Fruit fly (Drosophila melanogaster) whole organism, embryonic: ENCODE results near the gene CG15772.
A peak's percentile ranks its signal among the peaks of the same experiment; 100 is the strongest.

Source experiments
- CG10147 ChIP-seq: fragments of 200-800 bp; sonication (Bioruptor generic); optimal IDR thresholded peaks from 2 replicates; lab custom pipeline; 2019; ENCODE audit warnings: missing biosample characterization, mild to moderate bottlenecking, missing genetic modification characterization, moderate library complexity
- CG10366 ChIP-seq: fragments of 200-800 bp; sonication (Bioruptor generic); IDR thresholded peaks from 2 replicates; pipeline ENCODE4 v1.3.6; 2022; ENCODE audit warnings: missing biosample characterization, missing genetic modification characterization
- CG10462 ChIP-seq: fragments of 200-800 bp; sonication (Bioruptor generic); optimal IDR thresholded peaks from 2 replicates; lab custom pipeline; 2016; ENCODE audit warnings: missing biosample characterization, missing genetic modification characterization
- CG10565 ChIP-seq: fragments of 200-800 bp; sonication (Bioruptor generic); optimal IDR thresholded peaks from 3 replicates; lab custom pipeline; 2016; ENCODE audit warnings: missing biosample characterization, mild to moderate bottlenecking, missing genetic modification characterization
- CG12071 ChIP-seq: fragments of 200-800 bp; sonication (Bioruptor generic); optimal IDR thresholded peaks from 3 replicates; lab custom pipeline; 2018; ENCODE audit warnings: missing biosample characterization, mild to moderate bottlenecking, missing genetic modification characterization
- CG13123 ChIP-seq: fragments of 200-800 bp; sonication (Bioruptor generic); optimal IDR thresholded peaks from 2 replicates; lab custom pipeline; 2016; ENCODE audit warnings: missing biosample characterization, missing genetic modification characterization
- CG14860 ChIP-seq: fragments of 200-800 bp; sonication (Bioruptor generic); IDR thresholded peaks from 3 replicates; pipeline ENCODE4 v1.3.6; 2022; ENCODE audit warnings: missing biosample characterization, missing genetic modification characterization; ENCODE audit not compliant: partially characterized antibody
- CG15696 ChIP-seq: fragments of 200-800 bp; sonication (Bioruptor generic); optimal IDR thresholded peaks from 2 replicates; lab custom pipeline; 2019; ENCODE audit warnings: missing biosample characterization, mild to moderate bottlenecking, missing genetic modification characterization, moderate library complexity
- CG17612 ChIP-seq: fragments of 200-800 bp; sonication (Bioruptor generic); IDR thresholded peaks from 2 replicates; pipeline ENCODE4 v1.3.6; 2022; ENCODE audit warnings: missing biosample characterization, missing genetic modification characterization
- CG17802 ChIP-seq: fragments of 200-800 bp; sonication (Bioruptor generic); optimal IDR thresholded peaks from 2 replicates; lab custom pipeline; 2018; ENCODE audit warnings: missing biosample characterization, mild to moderate bottlenecking, missing genetic modification characterization, moderate library complexity
- CG2199 ChIP-seq: fragments of 200-800 bp; sonication (Bioruptor generic); IDR thresholded peaks from 3 replicates; pipeline ENCODE4 v1.3.6; 2022; ENCODE audit warnings: missing biosample characterization, missing genetic modification characterization
- CG3065 ChIP-seq: fragments of 200-800 bp; sonication (Bioruptor generic); optimal IDR thresholded peaks from 2 replicates; lab custom pipeline; 2016; ENCODE audit warnings: missing biosample characterization, missing genetic modification characterization
- CG3407 ChIP-seq: fragments of 200-800 bp; sonication (Bioruptor generic); optimal IDR thresholded peaks from 2 replicates; lab custom pipeline; 2018; ENCODE audit warnings: missing biosample characterization, mild to moderate bottlenecking, missing genetic modification characterization
- CG34224 ChIP-seq: fragments of 200-800 bp; sonication (Bioruptor generic); IDR thresholded peaks from 3 replicates; pipeline ENCODE4 v1.3.6; 2022; ENCODE audit warnings: missing biosample characterization, missing genetic modification characterization; ENCODE audit not compliant: partially characterized antibody
- CG3838 ChIP-seq: fragments of 200-800 bp; sonication (Bioruptor generic); optimal IDR thresholded peaks from 3 replicates; lab custom pipeline; 2016; ENCODE audit warnings: missing biosample characterization, missing genetic modification characterization
- CG6689 ChIP-seq: fragments of 200-800 bp; sonication (Bioruptor generic); IDR thresholded peaks from 2 replicates; pipeline ENCODE4 v1.3.6; 2022; ENCODE audit warnings: missing biosample characterization, missing genetic modification characterization
- CG8290 ChIP-seq, 3 experiments: fragments of 200-800 bp; sonication (Bioruptor generic); optimal IDR thresholded peaks; 2 replicates each; lab custom pipeline; 2016 to 2019; ENCODE audit warnings: missing biosample characterization in 3 of 3, missing genetic modification characterization in 3 of 3, mild to moderate bottlenecking in 2 of 3, moderate library complexity in 1 of 3
- CG8359 ChIP-seq: fragments of 200-800 bp; sonication (Bioruptor generic); optimal IDR thresholded peaks from 2 replicates; lab custom pipeline; 2017; ENCODE audit warnings: missing biosample characterization, mild to moderate bottlenecking, missing genetic modification characterization, borderline replicate concordance
- Dfd ChIP-seq, 2 experiments: fragments of >200 bp; optimal IDR thresholded peaks; 2 replicates each; lab custom pipeline; 2017; ENCODE audit warnings: missing biosample characterization in 2 of 2, missing genetic modification characterization in 2 of 2
- Doc2 ChIP-seq: fragments of 200-800 bp; sonication (Bioruptor generic); IDR thresholded peaks from 2 replicates; pipeline ENCODE4 v1.3.6; 2022; ENCODE audit warnings: missing biosample characterization, missing genetic modification characterization
- Dp ChIP-seq: fragments of 200-800 bp; sonication (Bioruptor generic); optimal IDR thresholded peaks from 2 replicates; lab custom pipeline; 2018; ENCODE audit warnings: missing biosample characterization, mild to moderate bottlenecking, missing genetic modification characterization, moderate library complexity
- ERR ChIP-seq: fragments of 200-800 bp; sonication (Bioruptor generic); optimal IDR thresholded peaks from 2 replicates; lab custom pipeline; 2016; ENCODE audit warnings: missing biosample characterization, missing genetic modification characterization
- Hey ChIP-seq: fragments of 200-800 bp; sonication (Bioruptor generic); optimal IDR thresholded peaks from 3 replicates; lab custom pipeline; 2018; ENCODE audit warnings: missing biosample characterization, mild to moderate bottlenecking, missing genetic modification characterization
- Hr39 ChIP-seq: fragments of >200 bp; optimal IDR thresholded peaks from 2 replicates; lab custom pipeline; 2017
- Hsf ChIP-seq: fragments of 200-800 bp; sonication (Bioruptor generic); optimal IDR thresholded peaks from 3 replicates; lab custom pipeline; 2016; ENCODE audit warnings: missing biosample characterization, missing genetic modification characterization
- Kr ChIP-seq: fragments of 200-800 bp; sonication (Bioruptor generic); optimal IDR thresholded peaks from 2 replicates; lab custom pipeline; 2017; ENCODE audit warnings: missing biosample characterization, mild to moderate bottlenecking, missing genetic modification characterization
- NC2β ChIP-seq: fragments of 200-800 bp; sonication (Bioruptor generic); optimal IDR thresholded peaks from 2 replicates; lab custom pipeline; 2016; ENCODE audit warnings: missing biosample characterization, missing genetic modification characterization
- Neu2 ChIP-seq: fragments of 200-800 bp; sonication (Bioruptor generic); optimal IDR thresholded peaks from 3 replicates; lab custom pipeline; 2016; ENCODE audit warnings: missing biosample characterization, missing genetic modification characterization, borderline replicate concordance
- Nf-YB ChIP-seq: fragments of 200-800 bp; sonication (Bioruptor generic); optimal IDR thresholded peaks from 3 replicates; lab custom pipeline; 2019; ENCODE audit warnings: missing biosample characterization, mild to moderate bottlenecking, missing genetic modification characterization, moderate library complexity
- Optix ChIP-seq: fragments of 200-800 bp; sonication (Bioruptor generic); IDR thresholded peaks from 3 replicates; pipeline ENCODE4 v1.3.6; 2022; ENCODE audit warnings: missing biosample characterization, missing genetic modification characterization
- Spps ChIP-seq: fragments of 200-800 bp; sonication (Bioruptor generic); optimal IDR thresholded peaks from 2 replicates; lab custom pipeline; 2018; ENCODE audit warnings: missing biosample characterization, mild to moderate bottlenecking, missing genetic modification characterization
- az2 ChIP-seq: fragments of 200-800 bp; sonication (Bioruptor generic); optimal IDR thresholded peaks from 3 replicates; lab custom pipeline; 2016; ENCODE audit warnings: missing biosample characterization, missing genetic modification characterization
- bsh ChIP-seq, 2 experiments: fragments of 200-800 bp; sonication (Bioruptor generic); optimal IDR thresholded peaks; 2 replicates each; lab custom pipeline; 2017 to 2018; ENCODE audit warnings: mild to moderate bottlenecking in 2 of 2, missing biosample characterization in 2 of 2, missing genetic modification characterization in 2 of 2, moderate library complexity in 1 of 2
- btn ChIP-seq: fragments of 200-800 bp; sonication (Bioruptor generic); optimal IDR thresholded peaks from 2 replicates; lab custom pipeline; 2016; ENCODE audit warnings: missing biosample characterization, missing genetic modification characterization
- ci ChIP-seq: fragments of 200-800 bp; sonication (Bioruptor generic); IDR thresholded peaks from 3 replicates; pipeline ENCODE4 v1.3.6; 2022; ENCODE audit warnings: missing biosample characterization, missing genetic modification characterization
- dpn ChIP-seq, 2 experiments: fragments of 200-800 bp; sonication (Bioruptor generic); optimal IDR thresholded peaks; 3 replicates each; lab custom pipeline; 2016; ENCODE audit warnings: missing biosample characterization in 2 of 2, missing genetic modification characterization in 2 of 2
- gce ChIP-seq: fragments of 200-800 bp; sonication (Bioruptor generic); IDR thresholded peaks from 3 replicates; pipeline ENCODE4 v1.3.6; 2022; ENCODE audit warnings: missing biosample characterization, missing genetic modification characterization
- gsb ChIP-seq: fragments of 200-800 bp; sonication (Bioruptor generic); IDR thresholded peaks from 2 replicates; pipeline ENCODE4 v1.3.6; 2022; ENCODE audit warnings: missing biosample characterization, missing genetic modification characterization
- knrl ChIP-seq: fragments of 200-800 bp; sonication (Bioruptor generic); IDR thresholded peaks from 3 replicates; pipeline ENCODE4 v1.3.6; 2022; ENCODE audit warnings: missing biosample characterization, missing genetic modification characterization; ENCODE audit not compliant: partially characterized antibody
- nerfin-2 ChIP-seq: fragments of 200-800 bp; sonication (Bioruptor generic); IDR thresholded peaks from 2 replicates; pipeline ENCODE4 v1.3.6; 2022; ENCODE audit warnings: missing biosample characterization, missing genetic modification characterization; ENCODE audit not compliant: partially characterized antibody
- nmo ChIP-seq: fragments of 200-800 bp; sonication (Bioruptor generic); optimal IDR thresholded peaks from 2 replicates; lab custom pipeline; 2018; ENCODE audit warnings: missing biosample characterization, mild to moderate bottlenecking, missing genetic modification characterization, moderate library complexity
- phol ChIP-seq: fragments of 200-800 bp; sonication (Bioruptor generic); optimal IDR thresholded peaks from 3 replicates; lab custom pipeline; 2018; ENCODE audit warnings: missing biosample characterization, mild to moderate bottlenecking, missing genetic modification characterization, moderate library complexity
- shn ChIP-seq: fragments of 200-800 bp; sonication (Bioruptor generic); optimal IDR thresholded peaks from 3 replicates; lab custom pipeline; 2016; ENCODE audit warnings: missing biosample characterization, missing genetic modification characterization
- slp2 ChIP-seq: fragments of 200-800 bp; sonication (Bioruptor generic); optimal IDR thresholded peaks from 2 replicates; lab custom pipeline; 2016; ENCODE audit warnings: missing biosample characterization, missing genetic modification characterization
- sob ChIP-seq: fragments of 200-800 bp; sonication (Bioruptor generic); IDR thresholded peaks from 2 replicates; pipeline ENCODE4 v1.3.6; 2022; ENCODE audit warnings: missing biosample characterization, missing genetic modification characterization
- tin ChIP-seq: fragments of 200-800 bp; sonication (Bioruptor generic); optimal IDR thresholded peaks from 3 replicates; lab custom pipeline; 2016; ENCODE audit warnings: missing biosample characterization, missing genetic modification characterization
- unc-4 ChIP-seq: fragments of 200-800 bp; sonication (Bioruptor generic); IDR thresholded peaks from 2 replicates; pipeline ENCODE4 v1.3.6; 2022; ENCODE audit warnings: missing biosample characterization, missing genetic modification characterization; ENCODE audit not compliant: partially characterized antibody

The CG15772 gene

dm6 chrX:5746864-5747861 is 4.9 kb upstream of the CG15772 start, which contains the start of the genes IntS6 and Rtel1 (continued):
- peak; percentile 57 for TF ChIP-seq CG17802 (tag; lab: Kevin White, UChicago)
- TF ChIP-seq dpn (GFP tag; optimal IDR thresholded peaks at IDR 0.05; lab: Kevin White, UChicago), result peak; percentile 91 to 92
- peak; percentile 64 for TF ChIP-seq Spps
- peak; percentile 86 for TF ChIP-seq CG15696 (tag; lab: Kevin White, UChicago)
- TF ChIP-seq gce (GFP tag; lab: Robert Waterston, UW), result peak; percentile 76; the same call in 1 of the 3 replicates
- TF ChIP-seq Optix (GFP tag; lab: Robert Waterston, UW), result peak; percentile 81
- peak; percentile 88 for TF ChIP-seq ci (GFP tag; lab: Robert Waterston, UW)
- TF ChIP-seq CG10565 (GFP tag; lab: Kevin White, UChicago), result peak; percentile 25
- TF ChIP-seq tin, result peak; percentile 89
- no peak; the same call in 2 of the 3 replicates for TF ChIP-seq knrl
- peak; percentile 93 for TF ChIP-seq Hsf
- TF ChIP-seq CG3838 (GFP tag; lab: Kevin White, UChicago), result peak; percentile 79
- peak; percentile 65 for TF ChIP-seq CG13123
- TF ChIP-seq CG8359 (GFP tag; lab: Kevin White, UChicago), result peak; percentile 70
- peak; percentile 80 for TF ChIP-seq ERR (GFP tag; lab: Kevin White, UChicago)
- TF ChIP-seq NC2β, result peak; percentile 77
- TF ChIP-seq btn (GFP tag; lab: Kevin White, UChicago), result peak; percentile 76
- peak; percentile 67 for TF ChIP-seq CG10462 (GFP tag; lab: Kevin White, UChicago)
- no peak for TF ChIP-seq unc-4 (GFP tag; lab: Robert Waterston, UW)
- TF ChIP-seq CG12071 (GFP tag; lab: Kevin White, UChicago), result peak; percentile 88
- peak; percentile 90 for TF ChIP-seq CG6689
- TF ChIP-seq az2 (GFP tag; lab: Kevin White, UChicago), result peak; percentile 87
- TF ChIP-seq CG10366 (GFP tag; lab: Robert Waterston, UW), result peak; percentile 85
- TF ChIP-seq Hey (tag; lab: Kevin White, UChicago), result peak; percentile 67
- TF ChIP-seq Neu2 (GFP tag; lab: Kevin White, UChicago), result no peak
- peak; percentile 84 for TF ChIP-seq CG8290 (GFP tag; optimal IDR thresholded peaks at IDR 0.05; lab: Kevin White, UChicago)
- TF ChIP-seq CG8290 (tag; optimal IDR thresholded peaks at IDR 0.05; lab: Kevin White, UChicago), result peak in 1 of 2 experiments; percentile 97
- TF ChIP-seq Doc2 (GFP tag; lab: Robert Waterston, UW), result peak; percentile 68
- TF ChIP-seq Dp, result no peak
- TF ChIP-seq nmo (GFP tag; lab: Kevin White, UChicago), result peak; percentile 90
- peak; percentile 64 for TF ChIP-seq CG3065 (GFP tag; lab: Kevin White, UChicago)
- peak; percentile 75 for TF ChIP-seq gsb (GFP tag; lab: Robert Waterston, UW)
- TF ChIP-seq Kr (GFP tag; lab: Kevin White, UChicago), result peak; percentile 2
- TF ChIP-seq sob (GFP tag; lab: Robert Waterston, UW), result peak; percentile 91
- TF ChIP-seq CG34224 (GFP tag; lab: Robert Waterston, UW), result no peak
- TF ChIP-seq Hr39, result no peak
- TF ChIP-seq bsh (GFP tag; optimal IDR thresholded peaks at IDR 0.05; lab: Kevin White, UChicago), result peak; percentile 51 to 87
- peak; percentile 80 for TF ChIP-seq CG17612
- no peak for TF ChIP-seq nerfin-2 (GFP tag; lab: Robert Waterston, UW)
- TF ChIP-seq CG10147 (GFP tag; lab: Kevin White, UChicago), result peak; percentile 87
- peak; percentile 82 for TF ChIP-seq slp2
- peak; percentile 69 for TF ChIP-seq CG3407 (GFP tag; lab: Kevin White, UChicago)
- 0 out of 3 replicates have a peak, but pooled peaks have one; percentile 27 for TF ChIP-seq CG2199 (GFP tag; lab: Robert Waterston, UW)
- TF ChIP-seq Nf-YB (GFP tag; lab: Kevin White, UChicago), result peak; percentile 66
- TF ChIP-seq phol (tag; lab: Kevin White, UChicago), result peak; percentile 89
- TF ChIP-seq shn, result peak; percentile 92
- TF ChIP-seq Dfd (GFP tag; optimal IDR thresholded peaks at IDR 0.05; lab: Kevin White, UChicago), result no peak
- TF ChIP-seq CG14860 (GFP tag; lab: Robert Waterston, UW), result no peak
